Fruit fly (Drosophila melanogaster) whole organism, wandering third instar larva: ENCODE data around the gene CG7255.

Experiments used
- Abd-B ChIP-seq: fragments of >200 bp; optimal IDR thresholded peaks from 2 replicates; lab custom pipeline; 2017; ENCODE audit warnings: missing biosample characterization, missing genetic modification characterization
- CG32264 ChIP-seq: fragments of 200-800 bp; sonication (Bioruptor generic); optimal IDR thresholded peaks from 2 replicates; lab custom pipeline; 2016; ENCODE audit warnings: missing biosample characterization, missing genetic modification characterization
- CG9705 ChIP-seq: fragments of 200-800 bp; sonication (Bioruptor generic); optimal IDR thresholded peaks from 2 replicates; lab custom pipeline; 2018; ENCODE audit warnings: missing biosample characterization, mild to moderate bottlenecking, missing genetic modification characterization
- CrebA ChIP-seq: fragments of 200-800 bp; sonication (Bioruptor generic); optimal IDR thresholded peaks from 2 replicates; lab custom pipeline; 2016; ENCODE audit warnings: missing biosample characterization, mild to moderate bottlenecking, missing genetic modification characterization, borderline replicate concordance
- Dfd ChIP-seq: fragments of >200 bp; optimal IDR thresholded peaks from 2 replicates; lab custom pipeline; 2017; ENCODE audit warnings: missing biosample characterization, missing genetic modification characterization
- Dif ChIP-seq: fragments of 200-275, 200-300 bp; sonication (Bioruptor generic); optimal IDR thresholded peaks from 2 replicates; lab custom pipeline; 2018; ENCODE audit warnings: missing biosample characterization, missing genetic modification characterization; ENCODE audit not compliant: partially characterized antibody
- HLH106 ChIP-seq: fragments of 200-800 bp; optimal IDR thresholded peaks from 3 replicates; lab custom pipeline; 2019; ENCODE audit warnings: missing biosample characterization, mild to moderate bottlenecking, missing genetic modification characterization, moderate library complexity
- Hnf4 ChIP-seq: fragments of 200-800 bp; sonication (Bioruptor generic); optimal IDR thresholded peaks from 2 replicates; lab custom pipeline; 2016; ENCODE audit warnings: missing biosample characterization, mild to moderate bottlenecking, missing genetic modification characterization
- Hr78 ChIP-seq: fragments of >200 bp; optimal IDR thresholded peaks from 2 replicates; lab custom pipeline; 2017; ENCODE audit warnings: missing biosample characterization, missing genetic modification characterization
- Hr83 ChIP-seq: fragments of 200-300 bp; sonication (Bioruptor generic); optimal IDR thresholded peaks from 2 replicates; lab custom pipeline; 2016; ENCODE audit warnings: missing biosample characterization, mild to moderate bottlenecking, missing genetic modification characterization, moderate library complexity; ENCODE audit not compliant: poor library complexity, severe bottlenecking
- Jra ChIP-seq: sonication (Bioruptor generic); optimal IDR thresholded peaks from 2 replicates; lab custom pipeline; 2016; ENCODE audit warnings: missing biosample characterization, missing genetic modification characterization
- Mio ChIP-seq: sonication (Bioruptor generic); optimal IDR thresholded peaks from 2 replicates; lab custom pipeline; 2016; ENCODE audit warnings: missing biosample characterization, missing genetic modification characterization
- Myc ChIP-seq: fragments of >200 bp; optimal IDR thresholded peaks from 2 replicates; lab custom pipeline; 2017
- N ChIP-seq: fragments of >200 bp; optimal IDR thresholded peaks from 2 replicates; lab custom pipeline; 2018; ENCODE audit warnings: missing biosample characterization, missing external identifiers, missing genetic modification characterization
- OdsH ChIP-seq: fragments of 200-800 bp; sonication (Bioruptor generic); optimal IDR thresholded peaks from 2 replicates; lab custom pipeline; 2016; ENCODE audit warnings: missing biosample characterization, mild to moderate bottlenecking, missing genetic modification characterization
- Sp1 ChIP-seq: fragments of 200-800 bp; sonication (Bioruptor generic); optimal IDR thresholded peaks from 3 replicates; lab custom pipeline; 2019; ENCODE audit warnings: missing biosample characterization, mild to moderate bottlenecking, missing genetic modification characterization, moderate library complexity
- br ChIP-seq: fragments of 200-800 bp; sonication (Bioruptor generic); optimal IDR thresholded peaks from 2 replicates; lab custom pipeline; 2016; ENCODE audit warnings: missing biosample characterization, missing genetic modification characterization
- dl ChIP-seq, 2 experiments: fragments of 175-275, 200-275 bp in 1 of 2; fragments of 200-275 bp in 1 of 2; sonication (Bioruptor generic); optimal IDR thresholded peaks; lab custom pipeline; 2018; ENCODE audit warnings: mild to moderate bottlenecking in 2 of 2, missing biosample characterization in 2 of 2, missing genetic modification characterization in 2 of 2, moderate library complexity in 2 of 2; ENCODE audit not compliant: partially characterized antibody in 2 of 2, insufficient read depth in 1 of 2
- dmrt93B ChIP-seq: fragments of 200-800 bp; sonication (Bioruptor generic); optimal IDR thresholded peaks from 2 replicates; lab custom pipeline; 2018; ENCODE audit warnings: missing biosample characterization, mild to moderate bottlenecking, missing genetic modification characterization
- dsf ChIP-seq: sonication (Bioruptor generic); optimal IDR thresholded peaks from 2 replicates; lab custom pipeline; 2016; ENCODE audit warnings: missing biosample characterization, missing genetic modification characterization, borderline replicate concordance
- ey ChIP-seq: fragments of 200-800 bp; sonication (Bioruptor generic); optimal IDR thresholded peaks from 2 replicates; lab custom pipeline; 2016; ENCODE audit warnings: missing biosample characterization, missing genetic modification characterization
- foxo ChIP-seq, 2 experiments: fragments of 200-800 bp; sonication (Bioruptor generic); optimal IDR thresholded peaks; 2 replicates in 1 of 2; 3 replicates in 1 of 2; lab custom pipeline; 2016 to 2017; ENCODE audit warnings: missing biosample characterization in 2 of 2, missing genetic modification characterization in 2 of 2
- fru ChIP-seq: fragments of 200-800 bp; sonication (Bioruptor generic); optimal IDR thresholded peaks from 3 replicates; lab custom pipeline; 2016; ENCODE audit warnings: missing biosample characterization, mild to moderate bottlenecking, missing genetic modification characterization
- h ChIP-seq: fragments of 200-800 bp; sonication (Bioruptor generic); optimal IDR thresholded peaks from 3 replicates; lab custom pipeline; 2016; ENCODE audit warnings: missing biosample characterization, mild to moderate bottlenecking, missing genetic modification characterization
- pan ChIP-seq: fragments of >200 bp; optimal IDR thresholded peaks from 2 replicates; lab custom pipeline; 2017
- psq ChIP-seq: fragments of 200-800 bp; sonication (Bioruptor generic); optimal IDR thresholded peaks from 3 replicates; lab custom pipeline; 2017; ENCODE audit warnings: missing biosample characterization, mild to moderate bottlenecking, missing genetic modification characterization, moderate library complexity
- rgr ChIP-seq: fragments of 200-800 bp; sonication (Bioruptor generic); optimal IDR thresholded peaks from 3 replicates; lab custom pipeline; 2016; ENCODE audit warnings: missing biosample characterization, mild to moderate bottlenecking, missing genetic modification characterization
- sv ChIP-seq: fragments of 200-800 bp; sonication (Bioruptor generic); optimal IDR thresholded peaks from 3 replicates; lab custom pipeline; 2016; ENCODE audit warnings: missing biosample characterization, missing genetic modification characterization
- usp ChIP-seq: fragments of >200 bp; optimal IDR thresholded peaks from 2 replicates; lab custom pipeline; 2017; ENCODE audit warnings: missing biosample characterization, missing genetic modification characterization

The CG7255 gene

dm6 chr3L:15344923-15345322, 40.9 kb downstream of the CG7255 start:
- TF ChIP-seq Abd-B (GFP tag; lab: Kevin White, UChicago) (no peak), CrebA (GFP tag; lab: Kevin White, UChicago) (no peak), HLH106 (tag; lab: Kevin White, UChicago) (no peak), usp (GFP tag; lab: Kevin White, UChicago) (no peak), ey (GFP tag; lab: Kevin White, UChicago) (no peak), br (GFP tag; lab: Kevin White, UChicago) (no peak), pan (lab: Kevin White, UChicago) (no peak), dl (GFP tag; optimal IDR thresholded peaks at IDR 0.05; lab: Kevin White, UChicago; ENCODE audit: insufficient read depth in 1 of 2, partially characterized antibody in 2 of 2) (no peak), Jra (no peak), Hnf4 (GFP tag; lab: Kevin White, UChicago) (no peak), foxo (GFP tag; optimal IDR thresholded peaks at IDR 0.05; lab: Kevin White, UChicago) (no peak), CG32264 (GFP tag; lab: Kevin White, UChicago) (no peak)

dm6 chr3L:15347695-15348465, 43.8 kb downstream of the CG7255 start:
- TF ChIP-seq br (GFP tag; lab: Kevin White, UChicago) (no peak), ey (GFP tag; lab: Kevin White, UChicago) (no peak), HLH106 (tag; lab: Kevin White, UChicago) (peak; percentile 14), Myc (lab: Kevin White, UChicago) (no peak), psq (peak; percentile 14), Hr78 (GFP tag; lab: Kevin White, UChicago) (no peak), CG9705 (no peak)
- TF ChIP-seq, all 38 proteins: peak for 2

dm6 chr3L:15348759-15349158, 44.7 kb downstream of the CG7255 start:
- TF ChIP-seq Jra (no peak), rgr (GFP tag; lab: Kevin White, UChicago) (no peak), Hr83 (GFP tag; lab: Kevin White, UChicago) (no peak), Dif (no peak), foxo (GFP tag; optimal IDR thresholded peaks at IDR 0.05; lab: Kevin White, UChicago) (no peak), Hr78 (GFP tag; lab: Kevin White, UChicago) (no peak), usp (GFP tag; lab: Kevin White, UChicago) (no peak)

- TF ChIP-seq CG32264 (GFP tag; lab: Kevin White, UChicago) (no peak), dsf (no peak), sv (GFP tag; lab: Kevin White, UChicago) (no peak), N (GFP tag; lab: Kevin White, UChicago) (no peak), Hr83 (GFP tag; lab: Kevin White, UChicago) (no peak), dl (GFP tag; optimal IDR thresholded peaks at IDR 0.05; lab: Kevin White, UChicago; ENCODE audit: insufficient read depth in 1 of 2, partially characterized antibody in 2 of 2) (no peak), Mio (GFP tag; lab: Kevin White, UChicago) (no peak)
These were observed 48.0 kb downstream of the CG7255 start for dm6 chr3L:15352048-15352447.

- TF ChIP-seq pan (lab: Kevin White, UChicago) (no peak), Abd-B (GFP tag; lab: Kevin White, UChicago) (no peak), Hr78 (GFP tag; lab: Kevin White, UChicago) (no peak), fru (GFP tag; lab: Kevin White, UChicago) (no peak)
These were observed 48.4 kb downstream of the CG7255 start for dm6 chr3L:15352483-15352882.

- TF ChIP-seq Sp1 (GFP tag; lab: Kevin White, UChicago) (no peak), usp (GFP tag; lab: Kevin White, UChicago) (no peak), dmrt93B (GFP tag; lab: Kevin White, UChicago) (no peak), Dif (no peak), Abd-B (GFP tag; lab: Kevin White, UChicago) (no peak), Hr83 (GFP tag; lab: Kevin White, UChicago) (no peak), OdsH (GFP tag; lab: Kevin White, UChicago) (no peak), Myc (lab: Kevin White, UChicago) (no peak), br (GFP tag; lab: Kevin White, UChicago) (no peak), dl (GFP tag; optimal IDR thresholded peaks at IDR 0.05; lab: Kevin White, UChicago; ENCODE audit: insufficient read depth in 1 of 2, partially characterized antibody in 2 of 2) (no peak), Hr78 (GFP tag; lab: Kevin White, UChicago) (no peak), h (GFP tag; lab: Kevin White, UChicago) (no peak), HLH106 (tag; lab: Kevin White, UChicago) (no peak), ey (GFP tag; lab: Kevin White, UChicago) (no peak), N (GFP tag; lab: Kevin White, UChicago) (no peak), Dfd (no peak), psq (no peak)
These were observed 49.7 kb downstream of the CG7255 start for dm6 chr3L:15353739-15354138.
